Worm (Caenorhabditis elegans): ENCODE results near the gene F45H10.2.
A peak's percentile ranks its signal among the peaks of the same experiment; 100 is the strongest.

F45H10.2 gene

DNA sequence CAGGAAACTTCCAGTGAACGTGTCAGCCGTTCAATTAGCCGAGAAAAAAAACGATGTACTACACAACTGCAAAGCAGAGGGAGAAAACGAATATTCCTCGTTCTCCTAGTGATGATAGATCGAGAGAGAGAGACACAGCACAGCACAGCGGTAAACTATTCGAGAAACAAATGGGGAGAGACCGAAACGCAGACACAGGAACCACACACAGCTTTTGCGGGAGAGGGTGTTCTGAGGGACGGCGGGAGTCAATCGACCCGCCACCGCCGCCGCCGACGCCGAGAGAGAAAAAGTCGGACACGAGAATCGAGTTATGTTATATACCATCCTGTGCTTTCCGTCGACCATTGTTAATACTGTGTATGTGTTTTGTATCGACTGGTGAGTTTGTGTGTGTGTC lies 36.2 kb downstream of the F45H10.2 start:
- TF ChIP-seq ama-1 (optimal IDR thresholded peaks at IDR 0.05) (no peak), pax-1 (tag; optimal IDR thresholded peaks at IDR 0.05) (no peak), unc-86 (tag; optimal IDR thresholded peaks at IDR 0.05) (no peak), hlh-6 (tag; optimal IDR thresholded peaks at IDR 0.05) (peak; percentile 34), C08G9.2 (tag; optimal IDR thresholded peaks at IDR 0.05) (no peak), fax-1 (tag; optimal IDR thresholded peaks at IDR 0.05) (no peak), ceh-45 (GFP tag; IDR thresholded peaks at IDR 0.05) (no peak), sox-2 (GFP tag; IDR thresholded peaks at IDR 0.05) (no peak), eyg-1 (tag; optimal IDR thresholded peaks at IDR 0.05) (no peak), pag-3 (tag; optimal IDR thresholded peaks at IDR 0.05; ENCODE audit: borderline replicate concordance) (no peak), ceh-2 (tag; optimal IDR thresholded peaks at IDR 0.05) (no peak), syd-9 (tag; optimal IDR thresholded peaks at IDR 0.05) (no peak), K02D7.2 (tag; optimal IDR thresholded peaks at IDR 0.05) (no peak), hlh-13 (GFP tag; optimal IDR thresholded peaks at IDR 0.05) (no peak), nhr-232 (tag; optimal IDR thresholded peaks at IDR 0.05) (no peak), hlh-8 (tag; optimal IDR thresholded peaks at IDR 0.05) (no peak), unc-42 (tag; optimal IDR thresholded peaks at IDR 0.05) (peak; percentile 5), che-1 (tag; optimal IDR thresholded peaks at IDR 0.05) (no peak), hlh-30 (tag; optimal IDR thresholded peaks at IDR 0.05; ENCODE audit: insufficient read depth) (no peak), ref-2 (tag; optimal IDR thresholded peaks at IDR 0.05) (peak; percentile 72), sox-4 (tag; optimal IDR thresholded peaks at IDR 0.05) (no peak), F13H6.1 (tag; optimal IDR thresholded peaks at IDR 0.05) (no peak), pha-2 (tag; optimal IDR thresholded peaks at IDR 0.05) (no peak), rnt-1 (tag; optimal IDR thresholded peaks at IDR 0.05) (peak; percentile 45), Y22D7AL.16 (tag; optimal IDR thresholded peaks at IDR 0.05) (no peak), tbx-7 (tag; optimal IDR thresholded peaks at IDR 0.05) (no peak), ceh-9 (tag; optimal IDR thresholded peaks at IDR 0.05) (no peak), T23F11.4 (GFP tag; optimal IDR thresholded peaks at IDR 0.05) (no peak), sdc-2 (tag; optimal IDR thresholded peaks at IDR 0.05) (no peak), hlh-15 (tag; optimal IDR thresholded peaks at IDR 0.05) (no peak), pat-9 (tag; optimal IDR thresholded peaks at IDR 0.05) (no peak), tbx-2 (tag; optimal IDR thresholded peaks at IDR 0.05) (peak; percentile 50), elt-4 (tag; optimal IDR thresholded peaks at IDR 0.05) (no peak), C38D4.7 (GFP tag; optimal IDR thresholded peaks at IDR 0.05) (no peak), nhr-11 (tag; optimal IDR thresholded peaks at IDR 0.05) (no peak), pha-4 (tag; optimal IDR thresholded peaks at IDR 0.05) (no peak), unc-55 (GFP tag; optimal IDR thresholded peaks at IDR 0.05) (peak; percentile 4), ceh-34 (tag; optimal IDR thresholded peaks at IDR 0.05) (peak; percentile 54), ceh-24 (tag; optimal IDR thresholded peaks at IDR 0.05) (no peak), ets-4 (tag; optimal IDR thresholded peaks at IDR 0.05) (no peak), K09A11.1 (tag; optimal IDR thresholded peaks at IDR 0.05; ENCODE audit: insufficient read depth) (no peak), fkh-10 (GFP tag; optimal IDR thresholded peaks at IDR 0.05) (no peak), odd-2 (tag; optimal IDR thresholded peaks at IDR 0.05) (no peak), lin-11 (tag; optimal IDR thresholded peaks at IDR 0.05) (no peak), lim-6 (tag; optimal IDR thresholded peaks at IDR 0.05) (no peak), elt-2 (tag; optimal IDR thresholded peaks at IDR 0.05) (no peak), ceh-31 (tag; optimal IDR thresholded peaks at IDR 0.05) (peak; percentile 24), ztf-16 (tag; optimal IDR thresholded peaks at IDR 0.05) (no peak), ceh-19 (GFP tag; optimal IDR thresholded peaks at IDR 0.05) (no peak), ceh-18 (tag; optimal IDR thresholded peaks at IDR 0.05) (peak; percentile 54), fkh-6 (tag; optimal IDR thresholded peaks at IDR 0.05) (no peak), nfya-1 (tag; optimal IDR thresholded peaks at IDR 0.05) (peak; percentile 64), gmeb-2 (tag; optimal IDR thresholded peaks at IDR 0.05) (no peak), ceh-48 (tag; optimal IDR thresholded peaks at IDR 0.05) (no peak)
